Fruit fly (Drosophila melanogaster) whole organism, embryonic: ENCODE results near the gene Vps29.

Experiments
- Blimp-1 ChIP-seq: fragments of 200-800 bp; sonication (Bioruptor generic); optimal IDR thresholded peaks from 3 replicates; lab custom pipeline; 2018; ENCODE audit warnings: missing biosample characterization, missing genetic modification characterization, mild to moderate bottlenecking, moderate library complexity, missing genetic modification reagents
- CG1024 ChIP-seq: fragments of 200-800 bp; sonication (Bioruptor generic); IDR thresholded peaks from 2 replicates; pipeline ENCODE4 v1.3.6; 2022; ENCODE audit warnings: missing biosample characterization, missing genetic modification characterization
- CG10959 ChIP-seq: fragments of 200-800 bp; sonication (Bioruptor generic); IDR thresholded peaks from 2 replicates; pipeline ENCODE4 v1.3.6; 2022; ENCODE audit warnings: missing biosample characterization, missing genetic modification characterization
- CG12659 ChIP-seq: fragments of 200-800 bp; sonication (Bioruptor generic); optimal IDR thresholded peaks from 3 replicates; lab custom pipeline; 2017; ENCODE audit warnings: mild to moderate bottlenecking, missing biosample characterization, missing genetic modification reagents, missing genetic modification characterization
- CG12744 ChIP-seq: fragments of 200-800 bp; sonication (Bioruptor generic); optimal IDR thresholded peaks from 2 replicates; lab custom pipeline; 2016; ENCODE audit warnings: missing biosample characterization, missing genetic modification characterization
- CG14014 ChIP-seq: fragments of 200-800 bp; sonication (Bioruptor generic); IDR thresholded peaks from 2 replicates; pipeline ENCODE4 v1.3.6; 2022; ENCODE audit warnings: missing biosample characterization, missing genetic modification characterization
- CG15601 ChIP-seq: fragments of 200-800 bp; sonication (Bioruptor generic); optimal IDR thresholded peaks from 3 replicates; lab custom pipeline; 2019; ENCODE audit warnings: missing biosample characterization, mild to moderate bottlenecking, missing genetic modification characterization, moderate library complexity
- CG17568 ChIP-seq: fragments of 200-800 bp; sonication (Bioruptor generic); optimal IDR thresholded peaks from 2 replicates; lab custom pipeline; 2018; ENCODE audit warnings: missing biosample characterization, mild to moderate bottlenecking, missing genetic modification characterization, moderate library complexity
- CG18011 ChIP-seq: fragments of 200-800 bp; sonication (Bioruptor generic); optimal IDR thresholded peaks from 2 replicates; lab custom pipeline; 2017; ENCODE audit warnings: missing biosample characterization, missing genetic modification characterization, mild to moderate bottlenecking, moderate library complexity, missing genotype
- CG2129 ChIP-seq: fragments of 200-800 bp; sonication (Bioruptor generic); IDR thresholded peaks from 2 replicates; pipeline ENCODE4 v1.3.6; 2022; ENCODE audit warnings: missing biosample characterization, missing genetic modification characterization; ENCODE audit not compliant: partially characterized antibody
- CG3065 ChIP-seq: fragments of 200-800 bp; sonication (Bioruptor generic); optimal IDR thresholded peaks from 2 replicates; lab custom pipeline; 2016; ENCODE audit warnings: missing biosample characterization, missing genetic modification characterization
- CG31441 ChIP-seq: fragments of 200-800 bp; sonication (Bioruptor generic); IDR thresholded peaks from 2 replicates; pipeline ENCODE4 v1.3.6; 2022; ENCODE audit warnings: missing biosample characterization, missing genetic modification characterization
- CG4360 ChIP-seq: fragments of 200-800 bp; sonication (Bioruptor generic); IDR thresholded peaks from 2 replicates; pipeline ENCODE4 v1.3.6; 2022; ENCODE audit warnings: missing biosample characterization, missing genetic modification characterization
- CG6813 ChIP-seq: fragments of 200-800 bp; sonication (Bioruptor generic); optimal IDR thresholded peaks from 2 replicates; lab custom pipeline; 2017; ENCODE audit warnings: missing biosample characterization, missing genetic modification characterization, mild to moderate bottlenecking, moderate library complexity, missing genetic modification reagents
- CG8359 ChIP-seq: fragments of 200-800 bp; sonication (Bioruptor generic); optimal IDR thresholded peaks from 2 replicates; lab custom pipeline; 2017; ENCODE audit warnings: missing biosample characterization, mild to moderate bottlenecking, missing genetic modification characterization, borderline replicate concordance
- CG9876 ChIP-seq: fragments of 200-800 bp; sonication (Bioruptor generic); optimal IDR thresholded peaks from 2 replicates; lab custom pipeline; 2016; ENCODE audit warnings: missing biosample characterization, missing genetic modification characterization
- CkIIα-i1 ChIP-seq: fragments of 200-800 bp; sonication (Bioruptor generic); IDR thresholded peaks from 2 replicates; pipeline ENCODE4 v1.3.6; 2022; ENCODE audit warnings: missing biosample characterization, missing genetic modification characterization
- D19A ChIP-seq: fragments of 200-800 bp; optimal IDR thresholded peaks from 3 replicates; lab custom pipeline; 2019; ENCODE audit warnings: missing biosample characterization, mild to moderate bottlenecking, missing genetic modification characterization, moderate library complexity
- Dbx ChIP-seq: fragments of 200-800 bp; sonication (Bioruptor generic); IDR thresholded peaks from 3 replicates; pipeline ENCODE4 v1.3.6; 2022; ENCODE audit warnings: missing biosample characterization, missing genetic modification characterization
- Dek ChIP-seq: fragments of 200-800 bp; sonication (Bioruptor generic); optimal IDR thresholded peaks from 3 replicates; lab custom pipeline; 2019; ENCODE audit warnings: missing biosample characterization, mild to moderate bottlenecking, missing genetic modification characterization, moderate library complexity
- Doc2 ChIP-seq: fragments of 200-800 bp; sonication (Bioruptor generic); IDR thresholded peaks from 2 replicates; pipeline ENCODE4 v1.3.6; 2022; ENCODE audit warnings: missing biosample characterization, missing genetic modification characterization
- Drgx ChIP-seq: fragments of 200-800 bp; sonication (Bioruptor generic); IDR thresholded peaks from 2 replicates; pipeline ENCODE4 v1.3.6; 2022; ENCODE audit warnings: missing biosample characterization, missing genetic modification characterization
- Eip74EF ChIP-seq, 2 experiments: fragments of 200-800 bp in 1 of 2; fragments of >200 bp in 1 of 2; sonication (Bioruptor generic) in 1 of 2; optimal IDR thresholded peaks; 2 replicates each; lab custom pipeline; 2017 to 2019; ENCODE audit warnings: missing biosample characterization in 2 of 2, missing genetic modification characterization in 2 of 2, mild to moderate bottlenecking in 1 of 2, moderate library complexity in 1 of 2
- Oli ChIP-seq: fragments of 200-800 bp; sonication (Bioruptor generic); optimal IDR thresholded peaks from 2 replicates; lab custom pipeline; 2018; ENCODE audit warnings: missing biosample characterization, mild to moderate bottlenecking, missing genetic modification characterization, moderate library complexity
- Xrp1 ChIP-seq: fragments of 200-800 bp; sonication (Bioruptor generic); IDR thresholded peaks from 2 replicates; pipeline ENCODE4 v1.3.6; 2022; ENCODE audit warnings: missing biosample characterization, missing genetic modification characterization
- ase ChIP-seq: fragments of 200-800 bp; sonication (Bioruptor generic); IDR thresholded peaks from 3 replicates; pipeline ENCODE4 v1.3.6; 2022; ENCODE audit warnings: missing biosample characterization, missing genetic modification characterization
- bowl ChIP-seq: fragments of 200-800 bp; sonication (Bioruptor generic); IDR thresholded peaks from 2 replicates; pipeline ENCODE4 v1.3.6; 2022; ENCODE audit warnings: missing biosample characterization, missing genetic modification characterization
- cg ChIP-seq: fragments of 200-800 bp; sonication (Bioruptor generic); optimal IDR thresholded peaks from 3 replicates; lab custom pipeline; 2019; ENCODE audit warnings: missing biosample characterization, mild to moderate bottlenecking, missing genetic modification characterization, moderate library complexity
- chm ChIP-seq: fragments of 200-800 bp; sonication (Bioruptor generic); IDR thresholded peaks from 2 replicates; pipeline ENCODE4 v1.3.6; 2022; ENCODE audit warnings: missing biosample characterization, missing genetic modification characterization
- dimm ChIP-seq: fragments of 200-800 bp; sonication (Bioruptor generic); IDR thresholded peaks from 2 replicates; pipeline ENCODE4 v1.3.6; 2022; ENCODE audit warnings: missing biosample characterization, missing genetic modification characterization
- dmrt11E ChIP-seq: fragments of 200-800 bp; sonication (Bioruptor generic); optimal IDR thresholded peaks from 3 replicates; lab custom pipeline; 2018; ENCODE audit warnings: missing biosample characterization, mild to moderate bottlenecking, missing genetic modification characterization, moderate library complexity
- fd102C ChIP-seq: fragments of 200-800 bp; sonication (Bioruptor generic); optimal IDR thresholded peaks from 2 replicates; lab custom pipeline; 2018; ENCODE audit warnings: missing biosample characterization, mild to moderate bottlenecking, missing genetic modification characterization, moderate library complexity
- gcm2 ChIP-seq: fragments of 200-800 bp; sonication (Bioruptor generic); optimal IDR thresholded peaks from 2 replicates; lab custom pipeline; 2016; ENCODE audit warnings: missing biosample characterization, missing genetic modification characterization
- h ChIP-seq: fragments of >200 bp; optimal IDR thresholded peaks from 2 replicates; lab custom pipeline; 2017
- hbn ChIP-seq: fragments of 200-800 bp; sonication (Bioruptor generic); IDR thresholded peaks from 2 replicates; pipeline ENCODE4 v1.3.6; 2022; ENCODE audit warnings: missing biosample characterization, missing genetic modification characterization; ENCODE audit not compliant: partially characterized antibody
- insv ChIP-seq, 2 experiments: fragments of 200-800 bp; sonication (Bioruptor generic); optimal IDR thresholded peaks; 3 replicates each; lab custom pipeline; 2016 to 2018; ENCODE audit warnings: missing biosample characterization in 2 of 2, missing genetic modification characterization in 2 of 2
- inv ChIP-seq: fragments of 200-800 bp; sonication (Bioruptor generic); IDR thresholded peaks from 2 replicates; pipeline ENCODE4 v1.3.6; 2022; ENCODE audit warnings: missing biosample characterization, missing genetic modification characterization; ENCODE audit not compliant: partially characterized antibody
- jing ChIP-seq: fragments of 200-800 bp; sonication (Bioruptor generic); optimal IDR thresholded peaks from 2 replicates; lab custom pipeline; 2018; ENCODE audit warnings: missing biosample characterization, mild to moderate bottlenecking, missing genetic modification characterization
- kah ChIP-seq: fragments of 200-800 bp; sonication (Bioruptor generic); optimal IDR thresholded peaks from 2 replicates; lab custom pipeline; 2018; ENCODE audit warnings: missing biosample characterization, mild to moderate bottlenecking, missing genetic modification characterization
- knrl ChIP-seq: fragments of 200-800 bp; sonication (Bioruptor generic); IDR thresholded peaks from 3 replicates; pipeline ENCODE4 v1.3.6; 2022; ENCODE audit warnings: missing biosample characterization, missing genetic modification characterization; ENCODE audit not compliant: partially characterized antibody
- mld ChIP-seq: fragments of 200-800 bp; sonication (Bioruptor generic); IDR thresholded peaks from 3 replicates; pipeline ENCODE4 v1.3.6; 2022; ENCODE audit warnings: missing biosample characterization, missing genetic modification characterization; ENCODE audit not compliant: partially characterized antibody
- nom ChIP-seq: fragments of 200-800 bp; sonication (Bioruptor generic); optimal IDR thresholded peaks from 2 replicates; lab custom pipeline; 2017; ENCODE audit warnings: missing biosample characterization, missing genetic modification characterization, mild to moderate bottlenecking, moderate library complexity, missing genetic modification reagents
- otp ChIP-seq: fragments of 200-800 bp; sonication (Bioruptor generic); IDR thresholded peaks from 3 replicates; pipeline ENCODE4, ENCODE4 v1.3.6; 2022; ENCODE audit warnings: missing biosample characterization, missing genetic modification characterization
- row ChIP-seq: fragments of 200-800 bp; sonication (Bioruptor generic); IDR thresholded peaks from 3 replicates; pipeline ENCODE4 v1.3.6; 2022; ENCODE audit warnings: missing biosample characterization, missing genetic modification characterization
- scrt ChIP-seq: fragments of 200-800 bp; sonication (Bioruptor generic); optimal IDR thresholded peaks from 2 replicates; lab custom pipeline; 2018; ENCODE audit warnings: missing biosample characterization, mild to moderate bottlenecking, missing genetic modification characterization, moderate library complexity
- slou ChIP-seq: fragments of 200-800 bp; sonication (Bioruptor generic); optimal IDR thresholded peaks from 3 replicates; lab custom pipeline; 2016; ENCODE audit warnings: missing biosample characterization, missing genetic modification characterization
- sqz ChIP-seq: fragments of 200-800 bp; sonication (Bioruptor generic); optimal IDR thresholded peaks from 3 replicates; lab custom pipeline; 2018; ENCODE audit warnings: missing biosample characterization, mild to moderate bottlenecking, missing genetic modification characterization
- tll ChIP-seq, 2 experiments: fragments of 200-800 bp in 1 of 2; fragments of >200 bp in 1 of 2; sonication (Bioruptor generic) in 1 of 2; optimal IDR thresholded peaks; 2 replicates each; lab custom pipeline; 2017 to 2019; ENCODE audit warnings: missing biosample characterization in 2 of 2, missing genetic modification characterization in 2 of 2, mild to moderate bottlenecking in 1 of 2, moderate library complexity in 1 of 2
- wdn ChIP-seq: fragments of 200-800 bp; sonication (Bioruptor generic); IDR thresholded peaks from 2 replicates; pipeline ENCODE4 v1.3.6; 2022; ENCODE audit warnings: missing biosample characterization, missing genetic modification characterization

Gene Vps29

dm6 chr2L:1108029-1108688, 42.4 kb upstream of the Vps29 start, which contains the start of the genes PolrMT and CG14339 (continued):
- TF ChIP-seq Dek (no peak), CG17568 (GFP tag; lab: Kevin White, UChicago) (no peak), slou (GFP tag; lab: Kevin White, UChicago) (no peak), CG1024 (GFP tag; lab: Robert Waterston, UW) (no peak), Xrp1 (GFP tag; lab: Robert Waterston, UW) (0 out of 2 replicates have a peak, but pooled peaks have one; percentile 15), hbn (GFP tag; lab: Robert Waterston, UW) (no peak), Doc2 (GFP tag; lab: Robert Waterston, UW) (no peak), CG12744 (GFP tag; lab: Kevin White, UChicago) (no peak), knrl (GFP tag; lab: Robert Waterston, UW) (peak; percentile 26; the same call in 1 of the 3 replicates), bowl (no peak), CG6813 (GFP tag; lab: Kevin White, UChicago) (no peak), inv (GFP tag; lab: Robert Waterston, UW) (no peak), ase (GFP tag; lab: Robert Waterston, UW) (no peak), dmrt11E (peak; percentile 20), h (lab: Kevin White, UChicago) (no peak), chm (GFP tag; lab: Robert Waterston, UW) (no peak), CG31441 (no peak), Dbx (GFP tag; lab: Robert Waterston, UW) (no peak), CG3065 (GFP tag; lab: Kevin White, UChicago) (no peak), otp (GFP tag; lab: Robert Waterston, UW) (no peak), tll (GFP tag; optimal IDR thresholded peaks at IDR 0.05; lab: Kevin White, UChicago) (no peak), sqz (GFP tag; lab: Kevin White, UChicago) (no peak), wdn (GFP tag; lab: Robert Waterston, UW) (no peak), kah (GFP tag; lab: Kevin White, UChicago) (no peak), CG4360 (GFP tag; lab: Robert Waterston, UW) (peak; percentile 97), CG12659 (GFP tag; lab: Kevin White, UChicago) (peak; percentile 70), CG14014 (peak; percentile 57; the same call in 1 of the 2 replicates), Oli (no peak), CkIIα-i1 (no peak), row (GFP tag; lab: Robert Waterston, UW) (peak; percentile 66), fd102C (GFP tag; lab: Kevin White, UChicago) (no peak), CG10959 (GFP tag; lab: Robert Waterston, UW) (no peak), insv (GFP tag; optimal IDR thresholded peaks at IDR 0.05; lab: Kevin White, UChicago) (no peak), dimm (GFP tag; lab: Robert Waterston, UW) (no peak), CG2129 (GFP tag; lab: Robert Waterston, UW) (no peak), Eip74EF (GFP tag; optimal IDR thresholded peaks at IDR 0.05; lab: Kevin White, UChicago) (no peak), jing (no peak), Drgx (GFP tag; lab: Robert Waterston, UW) (0 out of 2 replicates have a peak, but pooled peaks have one; percentile 23), mld (GFP tag; lab: Robert Waterston, UW) (no peak), CG9876 (peak; percentile 5), D19A (tag; lab: Kevin White, UChicago) (no peak), CG18011 (peak; percentile 19), CG15601 (no peak), gcm2 (GFP tag; lab: Kevin White, UChicago) (no peak), Blimp-1 (GFP tag; lab: Kevin White, UChicago) (no peak), CG8359 (no peak), scrt (no peak), nom (GFP tag; lab: Kevin White, UChicago) (no peak), cg (GFP tag; lab: Kevin White, UChicago) (no peak)
